Fruit fly (Drosophila melanogaster): ENCODE measurements around the gene PH4alphaSG1.

Gene PH4alphaSG1

dm6 chr3R:30531129-30531708, 25.8 kb upstream of the PH4alphaSG1 start:
- TF ChIP-seq sage (GFP tag; optimal IDR thresholded peaks at IDR 0.05) = no peak
- TF ChIP-seq Hnf4 (GFP tag; optimal IDR thresholded peaks at IDR 0.05) = no peak
- no peak for TF ChIP-seq CG9705 (GFP tag; optimal IDR thresholded peaks at IDR 0.05)
- no peak for TF ChIP-seq dl (GFP tag; optimal IDR thresholded peaks at IDR 0.05; ENCODE audit: insufficient read depth in 1 of 2, partially characterized antibody in 2 of 2)
- no peak for TF ChIP-seq woc (GFP tag; optimal IDR thresholded peaks at IDR 0.05)
- no peak for TF ChIP-seq OdsH (GFP tag; optimal IDR thresholded peaks at IDR 0.05)
- TF ChIP-seq Myc (optimal IDR thresholded peaks at IDR 0.05) = no peak
- no peak for TF ChIP-seq CrebA (GFP tag; optimal IDR thresholded peaks at IDR 0.05; ENCODE audit: borderline replicate concordance)
- TF ChIP-seq dmrt93B (GFP tag; optimal IDR thresholded peaks at IDR 0.05) = no peak
- TF ChIP-seq usp (GFP tag; optimal IDR thresholded peaks at IDR 0.05) = no peak
- TF ChIP-seq Dif (GFP tag; optimal IDR thresholded peaks at IDR 0.05; ENCODE audit: partially characterized antibody) = no peak

dm6 chr3R:30529570-30529969, 24.1 kb upstream of the PH4alphaSG1 start:
- no peak for TF ChIP-seq h (GFP tag; optimal IDR thresholded peaks at IDR 0.05)

dm6 chr3R:30528692-30529305, 23.3 kb upstream of the PH4alphaSG1 start:
- TF ChIP-seq Abd-B (GFP tag; optimal IDR thresholded peaks at IDR 0.05) (peak; percentile 36), Myc (optimal IDR thresholded peaks at IDR 0.05) (peak; percentile 23), lola (GFP tag; optimal IDR thresholded peaks at IDR 0.05) (peak; percentile 85), N (GFP tag; optimal IDR thresholded peaks at IDR 0.05) (peak; percentile 67), CG32264 (GFP tag; optimal IDR thresholded peaks at IDR 0.05) (no peak)

dm6 chr3R:30526799-30527465, 21.5 kb upstream of the PH4alphaSG1 start, which contains the start of gene jdp:
Gene jdp, minus strand, starts transcription at chr3R:30527037.
- peak; percentile 42 for TF ChIP-seq jim (GFP tag; optimal IDR thresholded peaks at IDR 0.05)
- no peak for TF ChIP-seq dsf (GFP tag; optimal IDR thresholded peaks at IDR 0.05; ENCODE audit: borderline replicate concordance)
- no peak for TF ChIP-seq HLH106 (tag; optimal IDR thresholded peaks at IDR 0.05)
- peak; percentile 0 for TF ChIP-seq Hnf4 (GFP tag; optimal IDR thresholded peaks at IDR 0.05)
- TF ChIP-seq Vsx2 (GFP tag; optimal IDR thresholded peaks at IDR 0.05; ENCODE audit: partially characterized antibody) = no peak
- TF ChIP-seq Abd-B (GFP tag; optimal IDR thresholded peaks at IDR 0.05) = no peak
- TF ChIP-seq pan (optimal IDR thresholded peaks at IDR 0.05) = no peak
- TF ChIP-seq Rel (GFP tag; optimal IDR thresholded peaks at IDR 0.05) = peak; percentile 45
- TF ChIP-seq Rel (tag; optimal IDR thresholded peaks at IDR 0.05) = peak; percentile 99

dm6 chr3R:30525629-30526028, 20.2 kb upstream of the PH4alphaSG1 start:
- TF ChIP-seq CrebA (GFP tag; optimal IDR thresholded peaks at IDR 0.05; ENCODE audit: borderline replicate concordance) (no peak), Vsx2 (GFP tag; optimal IDR thresholded peaks at IDR 0.05; ENCODE audit: partially characterized antibody) (no peak), brk (GFP tag; optimal IDR thresholded peaks at IDR 0.05) (no peak), woc (GFP tag; optimal IDR thresholded peaks at IDR 0.05) (no peak), ey (GFP tag; optimal IDR thresholded peaks at IDR 0.05) (no peak), dmrt93B (GFP tag; optimal IDR thresholded peaks at IDR 0.05) (no peak), usp (GFP tag; optimal IDR thresholded peaks at IDR 0.05) (no peak), fru (GFP tag; optimal IDR thresholded peaks at IDR 0.05) (no peak), Hr78 (GFP tag; optimal IDR thresholded peaks at IDR 0.05) (no peak), foxo (GFP tag; optimal IDR thresholded peaks at IDR 0.05) (no peak), br (GFP tag; optimal IDR thresholded peaks at IDR 0.05) (no peak), h (GFP tag; optimal IDR thresholded peaks at IDR 0.05) (no peak), Myc (optimal IDR thresholded peaks at IDR 0.05) (no peak), OdsH (GFP tag; optimal IDR thresholded peaks at IDR 0.05) (no peak), lola (GFP tag; optimal IDR thresholded peaks at IDR 0.05) (no peak), sage (GFP tag; optimal IDR thresholded peaks at IDR 0.05) (no peak)

Data from whole organism, wandering third instar larva.